Fruit fly (Drosophila melanogaster) whole organism, pupa: ENCODE measurements around the gene CG33995.

Source experiments
- CG10348 ChIP-seq: fragments of 200-800 bp; sonication (Bioruptor generic); IDR thresholded peaks from 2 replicates; pipeline ENCODE4 v1.3.6; 2022; ENCODE audit warnings: missing biosample characterization, missing genetic modification characterization
- CG12605 ChIP-seq: fragments of 200-800 bp; sonication (Bioruptor generic); IDR thresholded peaks from 2 replicates; pipeline ENCODE4 v1.3.6; 2022; ENCODE audit warnings: missing biosample characterization, missing genetic modification characterization
- CG13204 ChIP-seq: fragments of 200-800 bp; sonication (Bioruptor generic); optimal IDR thresholded peaks from 2 replicates; lab custom pipeline; 2018; ENCODE audit warnings: missing biosample characterization, mild to moderate bottlenecking, missing genetic modification characterization, moderate library complexity
- CG14655 ChIP-seq: fragments of 200-800 bp; sonication (Bioruptor generic); optimal IDR thresholded peaks from 3 replicates; lab custom pipeline; 2017; ENCODE audit warnings: mild to moderate bottlenecking, missing biosample characterization, missing genetic modification reagents, missing genetic modification characterization
- CG15710 ChIP-seq: fragments of 200-800 bp; sonication (Bioruptor generic); optimal IDR thresholded peaks from 2 replicates; lab custom pipeline; 2018; ENCODE audit warnings: missing biosample characterization, mild to moderate bottlenecking, missing genetic modification characterization, moderate library complexity
- CG17806 ChIP-seq: fragments of 200-800 bp; sonication (Bioruptor generic); optimal IDR thresholded peaks from 2 replicates; lab custom pipeline; 2018; ENCODE audit warnings: missing biosample characterization, mild to moderate bottlenecking, missing genetic modification characterization, moderate library complexity
- CG32121 ChIP-seq: fragments of 200-800 bp; sonication (Bioruptor generic); IDR thresholded peaks from 2 replicates; pipeline ENCODE4 v1.3.6; 2022; ENCODE audit warnings: missing biosample characterization, missing genetic modification characterization
- CG34367 ChIP-seq: fragments of 200-800 bp; sonication (Bioruptor generic); optimal IDR thresholded peaks from 2 replicates; lab custom pipeline; 2018; ENCODE audit warnings: missing biosample characterization, mild to moderate bottlenecking, missing genetic modification characterization
- CG4496 ChIP-seq: fragments of 200-800 bp; sonication (Bioruptor generic); IDR thresholded peaks from 3 replicates; pipeline ENCODE4 v1.3.6; 2022; ENCODE audit warnings: missing biosample characterization, missing genetic modification characterization
- CG8159 ChIP-seq: fragments of 200-800 bp; sonication (Bioruptor generic); optimal IDR thresholded peaks from 3 replicates; lab custom pipeline; 2018; ENCODE audit warnings: missing biosample characterization, mild to moderate bottlenecking, missing genetic modification characterization, moderate library complexity
- CG8301 ChIP-seq: fragments of 200-800 bp; sonication (Bioruptor generic); optimal IDR thresholded peaks from 2 replicates; lab custom pipeline; 2018; ENCODE audit warnings: missing biosample characterization, mild to moderate bottlenecking, missing genetic modification characterization
- CG9948 ChIP-seq: fragments of 200-800 bp; sonication (Bioruptor generic); optimal IDR thresholded peaks from 2 replicates; lab custom pipeline; 2018; ENCODE audit warnings: missing biosample characterization, mild to moderate bottlenecking, missing genetic modification characterization, moderate library complexity
- D1 ChIP-seq: fragments of 200-800 bp; sonication (Bioruptor generic); optimal IDR thresholded peaks from 2 replicates; lab custom pipeline; 2018; ENCODE audit warnings: missing biosample characterization, mild to moderate bottlenecking, missing genetic modification characterization, moderate library complexity
- EcR ChIP-seq: fragments of 200-800 bp; sonication (Bioruptor generic); optimal IDR thresholded peaks from 3 replicates; lab custom pipeline; 2019; ENCODE audit warnings: missing biosample characterization, missing genetic modification characterization, mild to moderate bottlenecking, moderate library complexity, missing genetic modification reagents
- Ets98B ChIP-seq: fragments of 200-800 bp; sonication (Bioruptor generic); IDR thresholded peaks from 2 replicates; pipeline ENCODE4 v1.3.6; 2022; ENCODE audit warnings: missing biosample characterization, missing genetic modification characterization
- Pif1A ChIP-seq: fragments of 200-800 bp; sonication (Bioruptor generic); optimal IDR thresholded peaks from 3 replicates; lab custom pipeline; 2016; ENCODE audit warnings: missing biosample characterization, missing genetic modification characterization
- Pif1B ChIP-seq: fragments of 200-800 bp; sonication (Bioruptor generic); optimal IDR thresholded peaks from 3 replicates; lab custom pipeline; 2016; ENCODE audit warnings: missing biosample characterization, missing genetic modification characterization
- Snoo ChIP-seq: fragments of 200-800 bp; sonication (Bioruptor generic); optimal IDR thresholded peaks from 3 replicates; lab custom pipeline; 2017; ENCODE audit warnings: missing biosample characterization, mild to moderate bottlenecking, missing genetic modification characterization, inconsistent platforms
- fd96Ca ChIP-seq: fragments of 200-800 bp; sonication (Bioruptor generic); IDR thresholded peaks from 3 replicates; pipeline ENCODE4 v1.3.6; 2022; ENCODE audit warnings: missing biosample characterization, missing genetic modification characterization
- gl ChIP-seq: fragments of 200-800 bp; sonication (Bioruptor generic); optimal IDR thresholded peaks from 2 replicates; lab custom pipeline; 2018; ENCODE audit warnings: missing biosample characterization, mild to moderate bottlenecking, missing genetic modification characterization
- rn ChIP-seq: fragments of 200-800 bp; sonication (Bioruptor generic); IDR thresholded peaks from 2 replicates; pipeline ENCODE4 v1.3.6; 2022; ENCODE audit warnings: missing biosample characterization, missing genetic modification characterization

Gene CG33995

DNA sequence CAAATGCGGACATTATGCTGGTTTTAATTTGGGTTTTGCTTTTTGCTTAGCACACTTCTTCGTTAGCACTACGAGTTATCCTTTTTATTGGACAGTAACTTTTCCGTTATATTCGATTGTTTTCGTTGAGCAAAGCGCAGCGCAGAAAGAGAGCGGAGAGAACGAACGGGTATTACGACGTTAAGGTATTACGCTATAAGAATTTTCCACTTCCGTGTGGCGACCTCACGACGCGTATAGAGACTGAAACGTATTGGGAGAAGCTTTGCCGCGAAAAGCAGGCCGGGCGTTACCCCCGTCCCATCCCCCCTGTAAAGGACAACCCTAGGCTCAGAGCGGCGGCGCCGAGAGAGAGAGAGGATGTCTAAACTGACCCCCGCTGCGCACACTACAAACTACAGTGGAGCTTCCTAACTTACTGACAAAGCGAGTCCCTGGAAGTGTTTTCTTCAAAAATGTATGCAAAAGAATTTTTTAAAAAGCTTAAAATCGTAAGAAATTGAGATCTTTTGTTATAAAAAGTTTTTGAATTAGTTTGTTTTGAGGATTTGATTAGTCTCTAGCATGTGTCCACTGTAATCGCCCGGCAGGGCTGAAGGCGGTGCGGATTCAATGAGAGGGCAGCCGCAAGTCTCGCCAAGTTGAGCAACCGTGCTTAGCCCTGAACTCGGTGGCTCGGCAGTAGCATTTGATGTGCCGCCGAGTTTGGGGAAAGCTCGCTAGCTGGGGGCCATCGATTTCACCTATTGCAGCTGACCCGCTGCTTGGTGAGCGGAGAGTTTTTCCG lies 38.2 kb upstream of the CG33995 start:
- TF ChIP-seq D1 (tag; lab: Kevin White, UChicago) (peak; percentile 41), CG8159 (peak; percentile 90), fd96Ca (GFP tag; lab: Robert Waterston, UW) (peak; percentile 90), CG10348 (GFP tag; lab: Robert Waterston, UW) (peak; percentile 76), rn (GFP tag; lab: Robert Waterston, UW) (peak; percentile 61; the same call in 1 of the 2 replicates), Pif1A (GFP tag; lab: Kevin White, UChicago) (peak; percentile 90), CG15710 (tag; lab: Kevin White, UChicago) (peak; percentile 90), CG13204 (peak; percentile 69), CG4496 (GFP tag; lab: Robert Waterston, UW) (peak; percentile 94), Snoo (peak; percentile 70), CG17806 (tag; lab: Kevin White, UChicago) (peak; percentile 89), gl (tag; lab: Kevin White, UChicago) (peak; percentile 73), CG12605 (GFP tag; lab: Robert Waterston, UW) (peak; percentile 91), CG34367 (tag; lab: Kevin White, UChicago) (peak; percentile 88), CG32121 (GFP tag; lab: Robert Waterston, UW) (peak; percentile 89), Pif1B (peak; percentile 86), CG8301 (tag; lab: Kevin White, UChicago) (peak; percentile 81), CG9948 (tag; lab: Kevin White, UChicago) (peak; percentile 89), EcR (GFP tag; lab: Kevin White, UChicago) (peak; percentile 38), Ets98B (peak; percentile 88), CG14655 (peak; percentile 83)

DNA sequence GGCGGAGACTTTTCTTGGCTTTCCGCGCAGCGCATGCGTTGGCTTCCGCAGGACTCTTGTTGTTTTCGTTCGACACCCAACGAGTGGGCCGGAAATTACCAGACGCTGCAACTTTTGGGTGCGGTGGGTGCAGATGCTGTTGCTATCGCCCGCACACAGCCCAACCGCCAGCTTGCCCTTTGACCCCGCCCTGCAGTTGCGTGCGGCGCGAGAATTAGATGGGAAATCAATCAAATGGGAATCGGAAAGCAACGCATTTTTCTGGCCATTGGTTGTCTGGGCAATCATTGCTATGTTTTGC lies 37.7 kb upstream of the CG33995 start:
- TF ChIP-seq Ets98B: no peak
- TF ChIP-seq CG34367 (tag; lab: Kevin White, UChicago): no peak
- TF ChIP-seq CG10348 (GFP tag; lab: Robert Waterston, UW): no peak
- no peak for TF ChIP-seq rn (GFP tag; lab: Robert Waterston, UW)
- TF ChIP-seq Pif1B: no peak

- no peak for TF ChIP-seq D1 (tag; lab: Kevin White, UChicago)
- peak; percentile 47 for TF ChIP-seq EcR (GFP tag; lab: Kevin White, UChicago)
Measured at dm6 chr2L:5006323-5006722, 36.7 kb upstream of the CG33995 start.

- TF ChIP-seq EcR (GFP tag; lab: Kevin White, UChicago): peak; percentile 19
- no peak for TF ChIP-seq CG34367 (tag; lab: Kevin White, UChicago)
- TF ChIP-seq CG8159: peak; percentile 0
- no peak for TF ChIP-seq CG32121 (GFP tag; lab: Robert Waterston, UW)
- TF ChIP-seq Ets98B: peak; percentile 25; the same call in 1 of the 2 replicates
Measured at dm6 chr2L:5007256-5007655, 35.8 kb upstream of the CG33995 start.

- TF ChIP-seq CG4496 (GFP tag; lab: Robert Waterston, UW): peak; percentile 34; the same call in 1 of the 3 replicates
- TF ChIP-seq CG12605 (GFP tag; lab: Robert Waterston, UW): 0 out of 2 replicates have a peak, but pooled peaks have one; percentile 12
- TF ChIP-seq EcR (GFP tag; lab: Kevin White, UChicago): peak; percentile 44
- no peak for TF ChIP-seq Ets98B
- TF ChIP-seq CG17806 (tag; lab: Kevin White, UChicago): peak; percentile 11
Measured at dm6 chr2L:5009306-5010030, 33.6 kb upstream of the CG33995 start, which contains the start of gene Rtnl1. Rtnl1 (minus strand) TSS chr2L:5009720.

DNA sequence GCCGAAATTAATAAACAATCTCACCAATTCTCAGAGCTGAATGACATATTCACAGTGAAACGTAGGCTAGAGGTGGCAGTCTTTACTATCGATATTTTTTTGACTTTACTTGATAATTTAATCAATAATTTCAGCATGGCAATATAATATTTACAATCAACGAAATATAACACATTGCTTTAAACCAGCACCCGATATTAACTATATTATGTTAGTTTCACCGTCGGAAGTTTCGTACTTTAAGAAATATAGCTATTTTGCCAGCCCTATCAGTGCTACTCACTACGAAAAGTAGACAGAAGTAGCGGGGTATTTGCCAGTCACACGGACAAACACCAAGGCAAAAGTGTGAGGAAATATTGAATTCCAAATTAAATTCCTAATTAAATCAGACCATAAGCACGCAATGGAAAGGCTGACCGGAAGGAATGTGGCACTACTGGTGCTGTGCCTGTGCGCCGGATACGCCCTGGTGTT lies 32.2 kb upstream of the CG33995 start, which contains the start of the genes CG31917, Tfb5 and SelT:
TSS of gene CG31917 (minus strand) at position 51 of the 477 bp plus-strand sequence.
TSS of gene Tfb5 (minus strand) at position 51 of the 477 bp plus-strand sequence.
TSS of gene SelT (plus strand) at position 139 of the 477 bp plus-strand sequence.
- TF ChIP-seq Snoo: no peak
- no peak for TF ChIP-seq D1 (tag; lab: Kevin White, UChicago)
- TF ChIP-seq Ets98B: no peak
- TF ChIP-seq CG14655: no peak
- no peak for TF ChIP-seq CG13204
- TF ChIP-seq CG8159: peak; percentile 31
- TF ChIP-seq CG15710 (tag; lab: Kevin White, UChicago): peak; percentile 43
- peak; percentile 29 for TF ChIP-seq EcR (GFP tag; lab: Kevin White, UChicago)
- TF ChIP-seq CG17806 (tag; lab: Kevin White, UChicago): peak; percentile 13
